Fruit fly (Drosophila melanogaster): Measurements from ENCODE around the gene SelR.

SelR gene

DNA sequence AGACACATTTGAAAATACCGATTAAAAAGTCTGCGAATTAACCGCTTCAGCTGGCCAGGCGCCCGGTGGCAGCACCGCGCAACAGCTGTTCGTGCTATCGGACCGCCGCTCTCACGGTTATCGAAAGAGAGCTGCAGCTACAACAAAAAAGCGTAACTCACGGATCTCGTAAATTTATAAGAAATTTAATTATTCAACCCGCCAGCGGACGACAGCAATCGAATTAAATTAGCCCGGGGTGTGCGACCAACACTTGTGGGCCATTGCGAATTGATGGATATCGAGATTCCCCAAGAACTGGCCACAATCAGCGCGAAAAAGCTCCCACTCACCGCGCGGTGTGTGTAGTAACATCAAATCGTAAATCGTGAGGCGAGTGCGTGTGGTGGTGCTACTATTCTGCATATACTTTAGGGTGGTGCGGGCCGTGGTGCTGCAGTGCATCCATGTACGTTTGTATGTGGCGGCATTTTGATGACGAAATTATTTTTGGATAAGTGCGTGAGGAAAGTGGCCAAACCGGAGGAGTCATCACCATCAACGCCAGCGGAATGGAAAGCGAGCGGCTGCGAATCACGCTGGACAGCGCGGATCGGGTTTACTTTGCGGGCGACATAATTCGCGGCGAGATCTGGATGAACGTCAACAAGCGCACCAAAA is 17.1 kb upstream of the SelR start, which contains the start of gene Leash (continued):
- no peak for TF ChIP-seq CG15073 (GFP tag; optimal IDR thresholded peaks at IDR 0.05)
- peak; percentile 62; the same call in 1 of the 3 replicates for TF ChIP-seq CG34224 (GFP tag; IDR thresholded peaks at IDR 0.05; ENCODE audit: partially characterized antibody)
- TF ChIP-seq Oaz (GFP tag; IDR thresholded peaks at IDR 0.05) = no peak
- TF ChIP-seq CG5180 (GFP tag; optimal IDR thresholded peaks at IDR 0.05) = no peak
- TF ChIP-seq CG12942 (GFP tag; optimal IDR thresholded peaks at IDR 0.05) = no peak
- TF ChIP-seq D19B (GFP tag; optimal IDR thresholded peaks at IDR 0.05) = no peak
- TF ChIP-seq CG32532 (GFP tag; IDR thresholded peaks at IDR 0.05) = no peak
- TF ChIP-seq pb (GFP tag; optimal IDR thresholded peaks at IDR 0.05) = no peak
- TF ChIP-seq cg (GFP tag; optimal IDR thresholded peaks at IDR 0.05) = peak; percentile 23
- TF ChIP-seq pzg (GFP tag; optimal IDR thresholded peaks at IDR 0.05) = peak; percentile 46
- no peak for TF ChIP-seq pita (GFP tag; optimal IDR thresholded peaks at IDR 0.05)
- no peak for TF ChIP-seq Atf-2 (GFP tag; optimal IDR thresholded peaks at IDR 0.05)
- no peak for TF ChIP-seq Abd-B (GFP tag; optimal IDR thresholded peaks at IDR 0.05)
- peak; percentile 63 to 95 for TF ChIP-seq crp (GFP tag; optimal IDR thresholded peaks at IDR 0.05)
- TF ChIP-seq Lpt (GFP tag; optimal IDR thresholded peaks at IDR 0.05) = no peak
- TF ChIP-seq cato (GFP tag; optimal IDR thresholded peaks at IDR 0.05; ENCODE audit: borderline replicate concordance) = no peak
- TF ChIP-seq CG7963 (GFP tag; IDR thresholded peaks at IDR 0.05; ENCODE audit: partially characterized antibody) = no peak
- no peak for TF ChIP-seq luna (GFP tag; optimal IDR thresholded peaks at IDR 0.05)
- TF ChIP-seq Eip74EF (GFP tag; optimal IDR thresholded peaks at IDR 0.05) = no peak
- no peak for TF ChIP-seq lilli (GFP tag; optimal IDR thresholded peaks at IDR 0.05)
- no peak for TF ChIP-seq CG32767 (GFP tag; IDR thresholded peaks at IDR 0.05)
- TF ChIP-seq CG6689 (GFP tag; IDR thresholded peaks at IDR 0.05) = no peak
- TF ChIP-seq CG1792 (GFP tag; optimal IDR thresholded peaks at IDR 0.05) = no peak
- no peak for TF ChIP-seq pum (GFP tag; optimal IDR thresholded peaks at IDR 0.05)
- peak; percentile 28 for TF ChIP-seq MESR4 (GFP tag; optimal IDR thresholded peaks at IDR 0.05)
- TF ChIP-seq HLH4C (GFP tag; IDR thresholded peaks at IDR 0.05; ENCODE audit: partially characterized antibody) = peak; percentile 48; the same call in 1 of the 3 replicates
- no peak for TF ChIP-seq CG17361 (GFP tag; IDR thresholded peaks at IDR 0.05)
- no peak for TF ChIP-seq CG1233 (GFP tag; optimal IDR thresholded peaks at IDR 0.05)
- TF ChIP-seq fd96Cb (tag; optimal IDR thresholded peaks at IDR 0.05) = no peak
- no peak for TF ChIP-seq Xrp1 (GFP tag; IDR thresholded peaks at IDR 0.05)
- peak; percentile 46 for TF ChIP-seq abd-A (tag; optimal IDR thresholded peaks at IDR 0.05)
- no peak for TF ChIP-seq tx (GFP tag; optimal IDR thresholded peaks at IDR 0.05)
- no peak for TF ChIP-seq CG15601 (tag; optimal IDR thresholded peaks at IDR 0.05)
- TF ChIP-seq CG1647 (GFP tag; optimal IDR thresholded peaks at IDR 0.05) = no peak
- no peak for TF ChIP-seq Nf-YA (GFP tag; IDR thresholded peaks at IDR 0.05)
- no peak for TF ChIP-seq caup (GFP tag; optimal IDR thresholded peaks at IDR 0.05; ENCODE audit: severe bottlenecking)
- TF ChIP-seq nerfin-1 (tag; optimal IDR thresholded peaks at IDR 0.05) = peak; percentile 34
- no peak for TF ChIP-seq CG3838 (GFP tag; optimal IDR thresholded peaks at IDR 0.05)
- TF ChIP-seq CG2889 (GFP tag; IDR thresholded peaks at IDR 0.05) = no peak
- TF ChIP-seq grn (GFP tag; optimal IDR thresholded peaks at IDR 0.05) = no peak
- TF ChIP-seq CG4282 (GFP tag; optimal IDR thresholded peaks at IDR 0.05) = no peak
- no peak for TF ChIP-seq Jarid2 (GFP tag; optimal IDR thresholded peaks at IDR 0.05)
- no peak for TF ChIP-seq mirr (GFP tag; optimal IDR thresholded peaks at IDR 0.05)
- TF ChIP-seq vfl (GFP tag; optimal IDR thresholded peaks at IDR 0.05) = no peak
- TF ChIP-seq CG7271 (tag; optimal IDR thresholded peaks at IDR 0.05) = no peak
- TF ChIP-seq peb (GFP tag; IDR thresholded peaks at IDR 0.05) = no peak
- TF ChIP-seq Chrac-16 (GFP tag; optimal IDR thresholded peaks at IDR 0.05) = no peak
- TF ChIP-seq Hsf (GFP tag; optimal IDR thresholded peaks at IDR 0.05) = no peak
- no peak for TF ChIP-seq hth (optimal IDR thresholded peaks at IDR 0.05)
- peak; percentile 86 for TF ChIP-seq Myb (GFP tag; optimal IDR thresholded peaks at IDR 0.05)

Measured in whole organism, embryonic.